Worm (Caenorhabditis elegans) whole organism, late embryonic: Measurements from ENCODE around the gene C46F11.5.

Experiments
- C08G9.2 ChIP-seq: sonication (generic microtip); optimal IDR thresholded peaks from 2 replicates; lab custom pipeline; 2016; ENCODE audit warnings: mild to moderate bottlenecking, missing genetic modification characterization, moderate library complexity, missing compliant biosample characterization
- F13H6.1 ChIP-seq: sonication (generic microtip); optimal IDR thresholded peaks from 2 replicates; lab custom pipeline; 2016; ENCODE audit warnings: missing genetic modification characterization, missing compliant biosample characterization
- K02D7.2 ChIP-seq: sonication (generic microtip); optimal IDR thresholded peaks from 2 replicates; lab custom pipeline; 2017; ENCODE audit warnings: mild to moderate bottlenecking, missing genetic modification characterization, missing compliant biosample characterization
- ceh-14 ChIP-seq: sonication (generic microtip); optimal IDR thresholded peaks from 2 replicates; lab custom pipeline; 2016; ENCODE audit warnings: missing genotype, missing genetic modification characterization, missing compliant biosample characterization
- ceh-19 ChIP-seq: fragments of 200-800 bp; sonication (Bioruptor generic); optimal IDR thresholded peaks from 2 replicates; lab custom pipeline; 2018; ENCODE audit warnings: mild to moderate bottlenecking, missing genetic modification characterization, missing compliant biosample characterization
- ceh-22 ChIP-seq: sonication (generic microtip); optimal IDR thresholded peaks from 2 replicates; lab custom pipeline; 2017; ENCODE audit warnings: missing biosample characterization, missing genetic modification characterization
- ceh-30 ChIP-seq: fragments of 150-350 bp; optimal IDR thresholded peaks from 2 replicates; lab custom pipeline; 2014; ENCODE audit warnings: missing biosample characterization, missing genetic modification characterization
- ceh-31 ChIP-seq: sonication (generic microtip); optimal IDR thresholded peaks from 2 replicates; lab custom pipeline; 2016; ENCODE audit warnings: missing genetic modification characterization, missing compliant biosample characterization
- ceh-34 ChIP-seq: sonication (generic microtip); optimal IDR thresholded peaks from 2 replicates; lab custom pipeline; 2016; ENCODE audit warnings: mild to moderate bottlenecking, missing genetic modification characterization, missing compliant biosample characterization
- ceh-48 ChIP-seq: sonication (generic microtip); optimal IDR thresholded peaks from 2 replicates; lab custom pipeline; 2016; ENCODE audit warnings: missing genetic modification characterization, inconsistent platforms, missing compliant biosample characterization
- ceh-6 ChIP-seq: fragments of 200-800 bp; sonication (Bioruptor generic); optimal IDR thresholded peaks from 2 replicates; lab custom pipeline; 2018; ENCODE audit warnings: mild to moderate bottlenecking, missing genetic modification characterization, missing compliant biosample characterization
- dmd-4 ChIP-seq: sonication (generic microtip); optimal IDR thresholded peaks from 2 replicates; lab custom pipeline; 2016; ENCODE audit warnings: borderline replicate concordance, missing genetic modification characterization, missing compliant biosample characterization
- dve-1 ChIP-seq: sonication (generic microtip); optimal IDR thresholded peaks from 2 replicates; lab custom pipeline; 2017; ENCODE audit warnings: antibody characterized with exemption, mild to moderate bottlenecking, missing genetic modification characterization, missing compliant biosample characterization
- ets-4 ChIP-seq: sonication (generic microtip); optimal IDR thresholded peaks from 2 replicates; lab custom pipeline; 2016; ENCODE audit warnings: missing genetic modification characterization, missing compliant biosample characterization
- eyg-1 ChIP-seq: sonication (generic microtip); optimal IDR thresholded peaks from 2 replicates; lab custom pipeline; 2016; ENCODE audit warnings: missing genotype, missing genetic modification characterization, missing compliant biosample characterization
- fax-1 ChIP-seq: sonication (generic microtip); optimal IDR thresholded peaks from 2 replicates; lab custom pipeline; 2016; ENCODE audit warnings: missing genotype, missing genetic modification characterization, missing compliant biosample characterization
- fkh-6 ChIP-seq: sonication (generic microtip); optimal IDR thresholded peaks from 2 replicates; lab custom pipeline; 2016; ENCODE audit warnings: missing genetic modification characterization, missing compliant biosample characterization
- gmeb-2 ChIP-seq: sonication (generic microtip); optimal IDR thresholded peaks from 2 replicates; lab custom pipeline; 2016; ENCODE audit warnings: missing genetic modification characterization, inconsistent platforms, missing compliant biosample characterization
- hlh-13 ChIP-seq: fragments of 200-800 bp; sonication (Bioruptor generic); optimal IDR thresholded peaks from 2 replicates; lab custom pipeline; 2018; ENCODE audit warnings: mild to moderate bottlenecking, missing genetic modification characterization, missing compliant biosample characterization
- hlh-15 ChIP-seq: sonication (generic microtip); optimal IDR thresholded peaks from 2 replicates; lab custom pipeline; 2016; ENCODE audit warnings: missing genetic modification characterization, missing compliant biosample characterization
- hlh-6 ChIP-seq: sonication (generic microtip); optimal IDR thresholded peaks from 2 replicates; lab custom pipeline; 2016; ENCODE audit warnings: missing genotype, missing genetic modification characterization, missing compliant biosample characterization
- hlh-8 ChIP-seq: sonication (generic microtip); optimal IDR thresholded peaks from 2 replicates; lab custom pipeline; 2016; ENCODE audit warnings: missing genotype, missing genetic modification characterization, missing compliant biosample characterization
- lim-6 ChIP-seq: sonication (generic microtip); optimal IDR thresholded peaks from 2 replicates; lab custom pipeline; 2016; ENCODE audit warnings: missing genetic modification characterization, missing compliant biosample characterization
- mec-3 ChIP-seq: sonication (generic microtip); optimal IDR thresholded peaks from 2 replicates; lab custom pipeline; 2016; ENCODE audit warnings: borderline replicate concordance, missing genetic modification characterization, missing compliant biosample characterization
- nfya-1 ChIP-seq: sonication (generic microtip); optimal IDR thresholded peaks from 2 replicates; lab custom pipeline; 2017; ENCODE audit warnings: missing genetic modification characterization, mild to moderate bottlenecking, missing compliant biosample characterization, antibody characterized with exemption, moderate library complexity
- nhr-11 ChIP-seq: fragments of 150-350 bp; optimal IDR thresholded peaks from 2 replicates; lab custom pipeline; 2014; ENCODE audit warnings: missing biosample characterization, missing genetic modification characterization
- nhr-232 ChIP-seq: sonication (generic microtip); optimal IDR thresholded peaks from 2 replicates; lab custom pipeline; 2016; ENCODE audit warnings: missing genetic modification characterization, missing compliant biosample characterization
- odd-2 ChIP-seq: sonication (generic microtip); optimal IDR thresholded peaks from 2 replicates; lab custom pipeline; 2017; ENCODE audit warnings: antibody characterized with exemption, mild to moderate bottlenecking, missing genetic modification characterization, missing compliant biosample characterization
- pax-1 ChIP-seq: fragments of 150-350 bp; optimal IDR thresholded peaks from 2 replicates; lab custom pipeline; 2014; ENCODE audit warnings: missing biosample characterization, missing genetic modification characterization
- pros-1 ChIP-seq: fragments of 150-350 bp; optimal IDR thresholded peaks from 2 replicates; lab custom pipeline; 2014; ENCODE audit warnings: missing biosample characterization, missing genetic modification reagents, missing genetic modification characterization
- ref-2 ChIP-seq: sonication (generic microtip); optimal IDR thresholded peaks from 2 replicates; lab custom pipeline; 2016; ENCODE audit warnings: missing genetic modification characterization, missing compliant biosample characterization
- rnt-1 ChIP-seq: sonication (generic microtip); optimal IDR thresholded peaks from 2 replicates; lab custom pipeline; 2016; ENCODE audit warnings: missing genetic modification characterization, missing compliant biosample characterization
- sox-2 ChIP-seq: fragments of 200-800 bp; sonication (Bioruptor generic); IDR thresholded peaks from 2 replicates; pipeline ENCODE4 v1.3.6; 2022; ENCODE audit warnings: missing genetic modification reagents, missing genetic modification characterization, missing compliant biosample characterization
- syd-9 ChIP-seq: sonication (generic microtip); optimal IDR thresholded peaks from 2 replicates; lab custom pipeline; 2016; ENCODE audit warnings: mild to moderate bottlenecking, missing genetic modification characterization, moderate library complexity, missing compliant biosample characterization
- tbx-2 ChIP-seq: sonication (generic microtip); optimal IDR thresholded peaks from 2 replicates; lab custom pipeline; 2016; ENCODE audit warnings: missing genetic modification characterization, missing compliant biosample characterization
- ttx-3 ChIP-seq: sonication (generic microtip); optimal IDR thresholded peaks from 2 replicates; lab custom pipeline; 2016; ENCODE audit warnings: missing genetic modification reagents, missing genetic modification characterization, missing compliant biosample characterization
- unc-55 ChIP-seq: sonication (generic microtip); optimal IDR thresholded peaks from 2 replicates; lab custom pipeline; 2017; ENCODE audit warnings: missing biosample characterization, missing genetic modification reagents, missing genetic modification characterization
- ztf-16 ChIP-seq: sonication (generic microtip); optimal IDR thresholded peaks from 2 replicates; lab custom pipeline; 2017; ENCODE audit warnings: missing genetic modification characterization, missing compliant biosample characterization

Gene C46F11.5

DNA sequence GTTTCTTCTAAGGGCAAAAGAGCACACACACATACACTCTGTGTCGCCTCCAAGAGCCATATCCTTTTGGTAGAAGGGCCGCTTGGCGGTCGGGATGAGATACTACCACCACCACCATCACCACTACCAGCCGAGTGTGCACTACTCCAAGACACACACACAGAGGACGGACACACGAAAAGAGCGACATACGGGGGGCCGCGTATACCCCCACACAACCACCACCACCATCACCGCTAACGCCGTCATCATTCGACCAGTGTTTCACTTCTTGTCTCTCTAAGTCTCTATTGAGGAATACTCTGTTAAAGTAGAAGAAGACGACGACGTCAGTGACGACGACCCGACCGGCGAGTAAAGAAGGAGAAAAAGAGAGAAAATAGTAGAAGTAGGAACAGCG lies 36.8 kb downstream of the C46F11.5 start (continued):
- no peak for TF ChIP-seq ets-4 (tag; lab: Kevin White, UChicago)
- no peak for TF ChIP-seq hlh-8 (tag; lab: Kevin White, UChicago)
- no peak for TF ChIP-seq syd-9 (tag; lab: Kevin White, UChicago)
- peak; percentile 22 for TF ChIP-seq ceh-14 (tag; lab: Kevin White, UChicago)
- TF ChIP-seq ztf-16 (tag; lab: Kevin White, UChicago) = no peak
- TF ChIP-seq dve-1 (tag; lab: Kevin White, UChicago) = no peak
- TF ChIP-seq nfya-1 (tag; lab: Kevin White, UChicago) = peak; percentile 17
- no peak for TF ChIP-seq nhr-11 (tag; lab: Kevin White, UChicago)
- no peak for TF ChIP-seq rnt-1 (tag; lab: Kevin White, UChicago)
- peak; percentile 54 for TF ChIP-seq dmd-4 (tag; lab: Kevin White, UChicago)
- TF ChIP-seq tbx-2 (tag; lab: Kevin White, UChicago) = peak; percentile 61
- peak; percentile 40 for TF ChIP-seq nhr-232 (tag; lab: Kevin White, UChicago)
- TF ChIP-seq ttx-3 = no peak
- TF ChIP-seq ceh-6 (GFP tag; lab: Kevin White, UChicago) = peak; percentile 43
- TF ChIP-seq K02D7.2 (tag; lab: Kevin White, UChicago) = no peak
- TF ChIP-seq fax-1 (tag; lab: Kevin White, UChicago) = no peak
- TF ChIP-seq unc-55 (GFP tag; lab: Kevin White, UChicago) = no peak
- no peak for TF ChIP-seq F13H6.1
- no peak for TF ChIP-seq eyg-1
- TF ChIP-seq pax-1 (tag; lab: Kevin White, UChicago) = no peak
- TF ChIP-seq ceh-19 (GFP tag; lab: Kevin White, UChicago) = no peak
- peak; percentile 24 for TF ChIP-seq gmeb-2 (tag; lab: Kevin White, UChicago)
- TF ChIP-seq C08G9.2 (tag; lab: Kevin White, UChicago) = no peak
- no peak for TF ChIP-seq hlh-15 (tag; lab: Kevin White, UChicago)
- TF ChIP-seq odd-2 = no peak
- no peak for TF ChIP-seq sox-2 (GFP tag; lab: Robert Waterston, UW)
- no peak for TF ChIP-seq lim-6 (tag; lab: Kevin White, UChicago)
- TF ChIP-seq ceh-31 = peak; percentile 77
- no peak for TF ChIP-seq mec-3 (tag; lab: Kevin White, UChicago)
- peak; percentile 41 for TF ChIP-seq hlh-6 (tag; lab: Kevin White, UChicago)
- TF ChIP-seq ceh-30 (tag; lab: Kevin White, UChicago) = no peak
- TF ChIP-seq ref-2 (tag; lab: Kevin White, UChicago) = no peak
- TF ChIP-seq pros-1 = no peak
- no peak for TF ChIP-seq ceh-48 (tag; lab: Kevin White, UChicago)
- peak; percentile 49 for TF ChIP-seq ceh-34 (tag; lab: Kevin White, UChicago)

DNA sequence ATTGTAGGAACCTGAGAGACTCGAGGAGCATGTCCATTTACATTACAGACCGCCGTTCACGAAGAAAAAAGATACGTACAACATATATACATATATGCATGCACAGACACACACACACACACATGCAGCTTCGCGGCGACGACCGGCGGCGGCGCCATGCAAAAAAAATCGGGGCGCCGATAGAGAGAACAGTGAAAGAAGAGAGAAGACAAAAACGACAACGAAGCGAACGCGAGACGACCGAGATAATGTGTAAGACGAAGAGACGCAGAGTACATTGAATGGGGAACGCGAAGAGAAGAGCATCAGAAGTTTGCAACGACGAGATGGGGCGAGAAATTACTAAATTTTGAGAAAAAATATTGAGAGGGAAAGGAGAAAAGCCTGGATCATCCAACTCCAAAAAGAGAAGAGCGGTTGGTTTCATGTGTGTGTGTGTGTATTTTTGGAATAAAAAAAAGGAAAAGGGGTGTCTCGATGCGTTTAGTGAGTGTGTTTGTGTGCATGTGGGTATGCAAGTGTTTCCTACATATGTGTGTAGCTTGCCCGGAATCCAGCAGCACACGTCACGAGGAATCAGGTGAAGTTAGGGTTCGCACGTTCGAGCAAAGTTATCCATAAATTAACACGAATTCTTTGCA lies 37.7 kb downstream of the C46F11.5 start:
- TF ChIP-seq hlh-13 (GFP tag; lab: Kevin White, UChicago) = no peak

DNA sequence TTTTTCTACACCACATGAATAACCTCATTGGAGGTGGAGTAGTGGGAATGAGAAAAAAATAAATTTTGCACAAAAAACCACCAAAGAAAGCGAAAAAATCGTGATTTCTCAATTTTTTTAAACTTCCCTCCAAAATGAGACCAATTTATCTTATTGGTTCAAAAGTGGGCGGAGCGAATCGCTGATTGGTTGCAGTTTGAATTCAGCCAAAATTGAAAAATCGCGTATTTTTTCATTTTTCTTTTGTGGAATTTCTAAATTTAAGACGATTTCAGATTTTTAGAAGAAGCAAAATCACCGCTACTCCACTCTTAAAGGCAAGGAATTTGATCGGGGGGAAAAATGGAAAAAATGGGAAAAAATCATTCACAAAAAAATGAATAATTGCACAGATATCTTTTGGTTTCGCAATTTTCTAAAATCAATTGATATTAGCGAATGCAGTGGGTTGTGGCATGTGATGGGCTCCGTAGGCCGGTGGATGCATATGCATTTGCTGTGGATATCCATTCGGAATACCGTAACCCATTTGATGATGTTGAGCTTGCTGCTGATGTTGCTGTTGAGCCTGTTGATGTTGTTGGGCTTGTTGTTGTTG lies 44.4 kb downstream of the C46F11.5 start:
- TF ChIP-seq fkh-6 = no peak
- peak; percentile 75 for TF ChIP-seq nfya-1 (tag; lab: Kevin White, UChicago)
- TF ChIP-seq ceh-22 (tag; lab: Kevin White, UChicago) = no peak
